Worm (Caenorhabditis elegans): Measurements from ENCODE around the gene str-20.

The str-20 gene

DNA sequence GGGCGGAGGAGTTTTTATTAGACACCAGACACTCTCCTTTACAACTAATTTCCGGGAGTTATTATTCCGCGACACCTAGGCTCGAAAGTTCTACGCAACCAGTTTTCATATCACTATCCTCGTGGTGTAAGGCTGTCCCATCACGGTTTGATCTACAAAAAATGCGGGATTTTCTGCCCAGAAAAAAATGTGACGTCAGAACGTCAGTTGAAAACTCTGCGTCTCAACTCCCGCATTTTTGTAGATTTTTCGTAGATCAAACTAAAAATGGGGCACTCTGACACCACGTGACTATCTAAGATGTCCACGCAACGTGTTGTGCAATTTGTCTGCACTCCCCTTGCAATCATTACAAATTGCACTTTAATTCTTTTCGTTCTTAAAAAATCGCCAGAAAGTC is 8.5 kb downstream of the str-20 start, which contains the start of gene str-238:
Gene str-238, plus strand, starts transcription at position 301 of the 400 bp plus-strand sequence.
- TF ChIP-seq mbf-1 (tag; optimal IDR thresholded peaks at IDR 0.05) (no peak), ZK546.5 (tag; optimal IDR thresholded peaks at IDR 0.05) (no peak), lin-13 (GFP tag; optimal IDR thresholded peaks at IDR 0.05) (no peak)

DNA sequence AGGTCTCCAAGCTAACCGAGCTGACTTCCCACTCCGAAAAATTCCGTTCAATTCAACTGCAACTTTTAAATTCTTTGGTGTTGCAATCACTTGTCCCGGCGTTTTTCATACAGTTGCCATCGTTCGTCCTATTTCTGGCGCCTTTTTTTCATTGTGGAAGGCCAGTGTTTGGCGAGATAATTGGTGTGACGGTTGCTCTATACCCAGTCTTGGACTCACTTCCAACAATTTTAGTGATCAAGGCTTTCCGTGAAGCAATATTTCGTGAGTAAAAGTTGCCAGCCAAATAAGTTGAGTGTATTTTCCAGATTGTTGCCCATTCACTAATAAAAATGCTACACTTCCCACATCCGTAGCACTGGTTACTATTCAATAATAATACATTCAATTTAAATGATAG is 15.9 kb downstream of the str-20 start:
- TF ChIP-seq nhr-11 (tag; optimal IDR thresholded peaks at IDR 0.05) (no peak), egl-27 (tag; optimal IDR thresholded peaks at IDR 0.05) (no peak), lin-13 (GFP tag; optimal IDR thresholded peaks at IDR 0.05) (no peak), ceh-16 (tag; optimal IDR thresholded peaks at IDR 0.05) (no peak)

DNA sequence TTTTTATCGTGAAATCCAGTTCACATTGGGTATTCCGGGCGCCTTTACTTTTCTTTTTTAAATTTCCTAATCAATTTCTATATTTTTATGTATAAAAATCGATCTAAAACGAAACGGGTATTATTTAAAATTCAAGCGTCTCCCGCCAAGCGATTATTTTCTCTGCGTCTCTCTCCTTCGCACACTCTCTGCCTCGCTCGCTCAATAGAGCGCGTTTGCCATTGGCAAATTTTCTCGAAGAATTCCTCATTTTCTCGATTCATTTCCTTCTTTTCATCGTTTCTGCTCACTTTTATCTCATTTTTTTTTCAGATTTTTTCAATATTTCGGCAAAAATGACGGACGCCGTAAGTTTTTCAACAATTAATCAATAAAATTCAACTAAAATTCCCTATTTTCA is 17.0 kb downstream of the str-20 start, which contains the start of gene sti-1:
Gene sti-1, plus strand, starts transcription at position 263 of the 400 bp plus-strand sequence.
- peak; percentile 70 for TF ChIP-seq mab-5 (tag; optimal IDR thresholded peaks at IDR 0.05)
- TF ChIP-seq nhr-11 (tag; optimal IDR thresholded peaks at IDR 0.05): no peak
- peak; percentile 69 for TF ChIP-seq nhr-129 (tag; optimal IDR thresholded peaks at IDR 0.05)
- TF ChIP-seq C34F6.9 (tag; optimal IDR thresholded peaks at IDR 0.05): peak; percentile 93
- peak; percentile 9 for TF ChIP-seq unc-62 (GFP tag; optimal IDR thresholded peaks at IDR 0.05)
- TF ChIP-seq egl-27 (tag; optimal IDR thresholded peaks at IDR 0.05): peak; percentile 72
- TF ChIP-seq R02D3.7 (tag; optimal IDR thresholded peaks at IDR 0.05): peak; percentile 1
- no peak for TF ChIP-seq nhr-77 (tag; optimal IDR thresholded peaks at IDR 0.05)
- peak; percentile 89 for TF ChIP-seq unc-55 (GFP tag; optimal IDR thresholded peaks at IDR 0.05)
- no peak for TF ChIP-seq mdl-1 (tag; optimal IDR thresholded peaks at IDR 0.05)
- peak; percentile 64 to 90 for TF ChIP-seq lsy-2 (tag; optimal IDR thresholded peaks at IDR 0.05)
- no peak for TF ChIP-seq nhr-23 (tag; optimal IDR thresholded peaks at IDR 0.05)
- TF ChIP-seq fos-1 (tag; optimal IDR thresholded peaks at IDR 0.05): peak; percentile 66
- peak; percentile 88 for TF ChIP-seq lin-13 (GFP tag; optimal IDR thresholded peaks at IDR 0.05)
- TF ChIP-seq crh-2 (tag; optimal IDR thresholded peaks at IDR 0.05): peak; percentile 90
- no peak for TF ChIP-seq skn-1 (tag; optimal IDR thresholded peaks at IDR 0.05)
- no peak for TF ChIP-seq elt-1 (tag; optimal IDR thresholded peaks at IDR 0.05)
- no peak for TF ChIP-seq ztf-1 (GFP tag; conservative IDR thresholded peaks at IDR 0.05)
- TF ChIP-seq sem-4 (tag; optimal IDR thresholded peaks at IDR 0.05): peak; percentile 76
- TF ChIP-seq Y55F3AM.14 (GFP tag; optimal IDR thresholded peaks at IDR 0.05): no peak
- TF ChIP-seq alr-1 (tag; optimal IDR thresholded peaks at IDR 0.05): no peak
- no peak for TF ChIP-seq dmd-4 (tag; optimal IDR thresholded peaks at IDR 0.05)
- TF ChIP-seq aly-2 (tag; optimal IDR thresholded peaks at IDR 0.05): no peak
- peak; percentile 81 for TF ChIP-seq nhr-21 (tag; optimal IDR thresholded peaks at IDR 0.05)
- TF ChIP-seq nhr-6 (tag; optimal IDR thresholded peaks at IDR 0.05): peak; percentile 66
- no peak for TF ChIP-seq ceh-16 (tag; optimal IDR thresholded peaks at IDR 0.05)
- TF ChIP-seq nhr-12 (tag; optimal IDR thresholded peaks at IDR 0.05): no peak
- no peak for TF ChIP-seq lin-39 (tag; optimal IDR thresholded peaks at IDR 0.05)
- no peak for TF ChIP-seq peb-1 (tag; optimal IDR thresholded peaks at IDR 0.05)
- TF ChIP-seq lin-11 (tag; optimal IDR thresholded peaks at IDR 0.05): peak; percentile 79
- TF ChIP-seq elt-3 (tag; optimal IDR thresholded peaks at IDR 0.05): no peak
- no peak for TF ChIP-seq ztf-11 (tag; optimal IDR thresholded peaks at IDR 0.05)
- TF ChIP-seq ztf-4 (tag; optimal IDR thresholded peaks at IDR 0.05): peak; percentile 72
- TF ChIP-seq F13H6.1 (tag; optimal IDR thresholded peaks at IDR 0.05): peak; percentile 80
- peak; percentile 98 for TF ChIP-seq gmeb-1 (tag; optimal IDR thresholded peaks at IDR 0.05)
- no peak for TF ChIP-seq zag-1 (tag; optimal IDR thresholded peaks at IDR 0.05)
- TF ChIP-seq mbf-1 (tag; optimal IDR thresholded peaks at IDR 0.05): no peak
- TF ChIP-seq unc-39 (tag; optimal IDR thresholded peaks at IDR 0.05): no peak
- TF ChIP-seq nhr-25 (tag; optimal IDR thresholded peaks at IDR 0.05): peak; percentile 69
- peak; percentile 22 for TF ChIP-seq ceh-82 (tag; optimal IDR thresholded peaks at IDR 0.05)
- TF ChIP-seq blmp-1 (tag; optimal IDR thresholded peaks at IDR 0.05; ENCODE audit: insufficient read depth): peak; percentile 26
- peak; percentile 9 for TF ChIP-seq nhr-237 (tag; optimal IDR thresholded peaks at IDR 0.05)
- TF ChIP-seq sma-3 (GFP tag; optimal IDR thresholded peaks at IDR 0.05): peak; percentile 90
- peak; percentile 55 for TF ChIP-seq ama-1 (optimal IDR thresholded peaks at IDR 0.05)
- peak; percentile 35 for TF ChIP-seq snpc-4 (tag; optimal IDR thresholded peaks at IDR 0.05)
- peak; percentile 89 for TF ChIP-seq sma-9 (GFP tag; optimal IDR thresholded peaks at IDR 0.05)
- no peak for TF ChIP-seq sma-9 (tag; optimal IDR thresholded peaks at IDR 0.05)
- no peak for TF ChIP-seq nhr-10 (tag; optimal IDR thresholded peaks at IDR 0.05)
- TF ChIP-seq ZK546.5 (tag; optimal IDR thresholded peaks at IDR 0.05): no peak

Measured in whole organism, L2 larva.